Fruit fly (Drosophila melanogaster): ENCODE results near the gene CG8159.

DNA sequence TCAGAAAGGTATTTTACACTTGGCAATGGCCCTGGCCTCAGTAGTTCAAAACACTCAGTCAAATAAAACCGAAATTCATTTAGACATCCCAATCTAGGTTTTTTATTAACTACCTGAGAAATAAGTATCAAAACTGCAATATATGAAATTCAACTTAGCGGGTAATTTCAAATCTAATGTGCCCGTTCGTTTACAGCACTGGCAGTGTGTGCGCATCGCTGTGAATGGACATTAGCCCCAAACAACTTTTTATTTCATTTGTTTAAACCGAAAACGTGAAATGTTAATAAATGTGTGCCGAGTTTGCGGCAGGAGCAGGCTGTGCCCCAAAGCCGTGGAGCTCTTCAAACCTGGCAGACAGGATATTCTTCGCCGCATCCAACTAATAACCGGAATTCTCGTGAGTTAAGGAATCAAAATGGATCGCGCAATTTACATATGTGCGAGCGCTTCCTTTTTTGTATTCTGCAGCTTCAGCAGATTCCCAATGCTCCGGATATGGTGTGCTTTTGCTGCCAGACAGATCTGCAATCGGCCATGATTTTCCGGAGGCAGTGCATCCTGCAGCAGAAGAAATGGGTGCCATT, 3.6 kb upstream of the CG8159 start, which contains the start of gene nom:
- no peak for TF ChIP-seq CG13204 (GFP tag; optimal IDR thresholded peaks at IDR 0.05)
- no peak for TF ChIP-seq CG4496 (GFP tag; IDR thresholded peaks at IDR 0.05)
- no peak for TF ChIP-seq Ets98B (GFP tag; IDR thresholded peaks at IDR 0.05)
- TF ChIP-seq CG12605 (GFP tag; IDR thresholded peaks at IDR 0.05): no peak
- no peak for TF ChIP-seq D1 (tag; optimal IDR thresholded peaks at IDR 0.05)
- TF ChIP-seq CG8159 (tag; optimal IDR thresholded peaks at IDR 0.05): no peak
- TF ChIP-seq CG8301 (tag; optimal IDR thresholded peaks at IDR 0.05): no peak
- TF ChIP-seq CG32121 (GFP tag; IDR thresholded peaks at IDR 0.05): no peak
- no peak for TF ChIP-seq Snoo (tag; optimal IDR thresholded peaks at IDR 0.05)
- no peak for TF ChIP-seq CG17806 (tag; optimal IDR thresholded peaks at IDR 0.05)
- TF ChIP-seq CG15710 (tag; optimal IDR thresholded peaks at IDR 0.05): no peak
- no peak for TF ChIP-seq gl (tag; optimal IDR thresholded peaks at IDR 0.05)
